Fruit fly (Drosophila melanogaster): ENCODE data around the gene CG15646.

The CG15646 gene

DNA sequence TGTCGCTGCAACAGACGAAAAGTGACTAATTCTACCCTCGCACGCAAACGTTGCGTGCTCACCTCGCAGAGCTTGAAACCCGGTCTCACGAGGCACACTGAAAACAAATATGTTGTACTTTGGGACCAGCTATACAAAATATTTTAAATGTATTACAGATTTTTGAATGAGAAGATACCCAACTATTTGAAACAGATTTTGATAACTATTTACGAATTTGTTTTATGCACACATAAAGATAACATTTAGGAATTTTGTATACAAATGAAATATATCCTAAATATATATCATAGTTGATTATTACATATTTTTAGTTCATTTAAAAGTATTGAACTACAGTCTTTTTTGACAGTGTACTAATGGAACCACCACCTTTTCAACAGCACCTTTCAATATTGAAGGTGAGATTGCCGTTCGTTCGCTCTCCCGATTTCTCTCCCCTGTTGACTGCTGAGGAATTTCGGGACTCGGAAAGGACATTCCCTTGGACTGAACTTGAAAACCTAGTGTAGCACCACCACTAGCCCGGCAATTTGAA is at the start of gene CG15646:
CG15646 (minus strand) TSS at position 4 of the 538 bp plus-strand sequence.
- TF ChIP-seq insv (optimal IDR thresholded peaks at IDR 0.05) = no peak
- no peak for TF ChIP-seq h (optimal IDR thresholded peaks at IDR 0.05)
- TF ChIP-seq ttk (optimal IDR thresholded peaks at IDR 0.05) = no peak
- no peak for TF ChIP-seq Myc (optimal IDR thresholded peaks at IDR 0.05)
- no peak for TF ChIP-seq Sin3A (optimal IDR thresholded peaks at IDR 0.05)
- no peak for TF ChIP-seq psq (optimal IDR thresholded peaks at IDR 0.05)

DNA sequence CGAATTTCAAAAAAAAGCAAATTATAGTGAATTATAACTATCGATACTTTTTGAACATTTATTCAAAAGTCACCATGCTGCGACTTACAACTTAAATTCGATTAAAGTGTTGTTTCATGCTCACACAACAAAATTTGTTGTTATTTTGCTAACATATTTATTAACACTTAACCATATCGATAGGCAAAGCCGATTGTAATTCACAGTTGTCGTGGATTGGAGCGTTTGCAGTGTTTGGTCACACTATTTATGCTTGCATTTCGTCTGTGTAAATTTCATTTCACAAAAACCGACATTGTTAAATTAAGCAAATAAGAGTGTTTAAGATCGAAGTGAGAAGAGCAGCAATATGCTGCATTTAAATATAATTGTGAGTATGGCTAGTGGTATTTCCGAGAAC is 41.6 kb upstream of the CG15646 start, which contains the start of gene HUWE1:
HUWE1 (plus strand) TSS at position 220 of the 400 bp plus-strand sequence.
- TF ChIP-seq ttk (optimal IDR thresholded peaks at IDR 0.05) = no peak
- no peak for TF ChIP-seq Sin3A (optimal IDR thresholded peaks at IDR 0.05)
- TF ChIP-seq h (optimal IDR thresholded peaks at IDR 0.05) = no peak
- TF ChIP-seq psq (optimal IDR thresholded peaks at IDR 0.05) = no peak
- no peak for TF ChIP-seq Myc (optimal IDR thresholded peaks at IDR 0.05)
- no peak for TF ChIP-seq insv (optimal IDR thresholded peaks at IDR 0.05)

DNA sequence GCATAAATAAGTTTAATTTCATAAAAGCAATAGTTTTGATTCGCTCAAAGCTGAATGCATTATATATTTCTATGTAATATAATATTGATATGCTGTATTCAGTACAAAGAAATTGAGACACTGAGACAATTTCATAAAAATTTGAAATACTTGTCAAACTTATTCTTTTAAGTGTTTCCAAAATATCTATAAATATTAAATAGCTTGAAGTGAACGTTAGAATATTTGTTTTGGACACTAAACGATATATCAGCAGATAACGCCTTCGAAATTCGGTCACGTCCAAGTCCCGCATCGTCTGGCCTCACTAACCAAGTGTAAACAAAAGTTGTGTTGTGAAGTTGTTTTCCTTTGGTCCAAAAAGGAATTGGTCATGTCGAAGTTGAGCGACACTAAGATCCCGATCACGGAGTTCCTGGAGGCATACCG is 39.9 kb upstream of the CG15646 start:
- no peak for TF ChIP-seq Sin3A (optimal IDR thresholded peaks at IDR 0.05)
- no peak for TF ChIP-seq ttk (optimal IDR thresholded peaks at IDR 0.05)
- TF ChIP-seq h (optimal IDR thresholded peaks at IDR 0.05) = no peak
- TF ChIP-seq Myc (optimal IDR thresholded peaks at IDR 0.05) = no peak
- TF ChIP-seq insv (optimal IDR thresholded peaks at IDR 0.05) = no peak
- TF ChIP-seq psq (optimal IDR thresholded peaks at IDR 0.05) = no peak

DNA sequence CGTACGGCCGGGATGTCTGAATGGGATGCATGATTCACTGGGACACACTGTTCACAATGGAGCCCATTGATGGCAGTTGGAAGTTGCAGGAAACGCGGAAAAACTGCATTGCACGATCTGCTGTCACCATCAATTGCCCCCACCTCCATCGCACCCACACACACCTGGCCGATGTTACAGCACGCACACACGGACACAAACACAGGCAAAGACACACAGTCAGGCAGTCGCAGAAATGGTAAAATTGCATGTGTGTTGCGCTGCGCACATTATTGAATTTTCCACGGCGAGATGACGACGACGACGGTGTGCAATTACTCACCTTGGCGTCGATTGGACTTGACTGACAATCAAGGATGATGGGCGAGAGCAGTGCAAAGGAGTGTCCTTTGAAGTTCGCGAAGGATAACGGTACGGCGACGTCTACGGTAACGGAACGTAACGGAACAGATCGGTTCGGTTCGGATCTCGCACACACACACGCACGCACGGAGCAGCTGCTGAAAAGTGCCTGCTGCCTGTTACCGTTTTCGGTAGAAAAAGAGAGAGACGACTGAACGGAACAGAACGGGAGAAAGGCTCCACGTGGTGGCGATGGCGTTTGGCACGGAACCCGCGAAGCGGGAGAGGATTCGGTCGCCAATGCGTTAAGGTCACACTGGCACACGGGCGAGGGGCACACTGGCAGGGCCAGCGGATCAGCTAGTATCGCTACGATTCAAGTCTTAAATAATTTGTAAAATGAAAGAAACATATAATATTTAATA is 39.3 kb upstream of the CG15646 start, which contains the start of the genes CG9281 and CG15601:
CG9281 (minus strand) TSS at position 556 of the 767 bp plus-strand sequence.
CG15601 (plus strand) TSS at position 664 of the 767 bp plus-strand sequence.
- TF ChIP-seq ttk (optimal IDR thresholded peaks at IDR 0.05) (no peak), h (optimal IDR thresholded peaks at IDR 0.05) (no peak), psq (optimal IDR thresholded peaks at IDR 0.05) (no peak), insv (optimal IDR thresholded peaks at IDR 0.05) (no peak), Myc (optimal IDR thresholded peaks at IDR 0.05) (no peak), Sin3A (optimal IDR thresholded peaks at IDR 0.05) (no peak)

DNA sequence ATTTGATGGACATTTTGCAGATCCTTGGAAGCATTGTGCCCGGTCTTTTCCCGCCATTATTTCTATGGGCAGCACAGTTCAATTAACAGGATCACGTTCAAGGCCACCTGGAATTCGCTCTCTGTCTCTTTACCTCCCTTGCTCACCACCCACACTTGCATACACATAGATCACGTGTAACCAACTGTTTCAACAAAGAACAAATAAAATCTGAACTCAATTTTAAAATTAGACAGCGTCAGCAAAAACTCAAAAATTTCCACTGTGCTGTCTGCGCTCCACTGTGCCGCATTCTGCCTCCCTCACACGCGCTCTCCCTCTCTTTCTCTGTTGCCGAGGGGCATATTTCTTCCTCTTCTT is 38.8 kb upstream of the CG15646 start:
- no peak for TF ChIP-seq h (optimal IDR thresholded peaks at IDR 0.05)
- TF ChIP-seq Sin3A (optimal IDR thresholded peaks at IDR 0.05) = no peak
- TF ChIP-seq ttk (optimal IDR thresholded peaks at IDR 0.05) = no peak
- TF ChIP-seq Myc (optimal IDR thresholded peaks at IDR 0.05) = no peak
- no peak for TF ChIP-seq insv (optimal IDR thresholded peaks at IDR 0.05)
- no peak for TF ChIP-seq psq (optimal IDR thresholded peaks at IDR 0.05)

DNA sequence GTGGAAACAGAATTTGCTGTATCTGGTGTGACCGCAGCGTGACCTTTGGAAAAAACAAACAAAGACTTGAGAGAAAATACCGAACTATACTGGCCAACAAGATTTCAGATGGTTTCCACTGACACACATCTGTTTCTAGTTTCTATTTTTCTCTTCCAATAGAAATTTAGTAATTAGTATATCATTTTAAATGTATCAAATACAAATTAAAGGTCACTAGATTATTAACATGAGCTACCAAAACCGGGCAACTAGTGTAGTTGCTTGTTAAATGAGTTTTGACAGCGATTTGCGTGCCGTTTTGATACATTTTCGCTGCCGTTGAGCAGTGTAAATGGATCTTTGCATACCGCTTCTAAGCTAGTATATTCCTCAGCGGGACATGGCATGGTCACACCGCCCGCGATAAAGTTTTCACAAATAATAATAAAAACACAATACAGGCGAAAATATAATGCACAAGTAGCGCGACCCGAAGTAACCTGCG is 32.9 kb upstream of the CG15646 start, which contains the start of the genes Pis and Hap40:
Pis (minus strand) TSS at position 51 of the 487 bp plus-strand sequence.
Hap40 (plus strand) TSS at position 406 of the 487 bp plus-strand sequence.
- TF ChIP-seq psq (optimal IDR thresholded peaks at IDR 0.05) (no peak), h (optimal IDR thresholded peaks at IDR 0.05) (no peak), insv (optimal IDR thresholded peaks at IDR 0.05) (no peak), Myc (optimal IDR thresholded peaks at IDR 0.05) (no peak), ttk (optimal IDR thresholded peaks at IDR 0.05) (no peak), Sin3A (optimal IDR thresholded peaks at IDR 0.05) (no peak)

DNA sequence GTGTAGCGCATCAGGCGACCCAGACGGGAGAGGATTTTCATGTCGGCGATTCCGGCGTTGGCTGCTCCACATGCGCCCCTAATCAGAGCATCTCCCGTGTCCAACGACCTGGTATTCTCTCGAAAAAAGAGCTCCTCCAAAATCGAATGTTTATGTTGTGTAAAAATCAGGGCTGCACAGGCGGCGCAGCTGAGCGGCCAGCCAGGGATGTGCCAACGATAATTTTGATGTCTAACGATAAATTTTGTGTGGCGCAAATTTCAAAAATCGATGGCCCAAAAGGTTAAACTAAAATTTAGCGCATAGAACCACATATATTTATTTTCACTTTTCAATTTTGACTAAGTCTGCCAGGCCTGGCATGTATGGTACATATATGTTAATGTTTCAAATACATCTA is 30.2 kb upstream of the CG15646 start, which contains the start of gene CG9240:
CG9240 (minus strand) TSS at position 213 of the 400 bp plus-strand sequence.
- TF ChIP-seq ttk (optimal IDR thresholded peaks at IDR 0.05) (no peak), psq (optimal IDR thresholded peaks at IDR 0.05) (no peak), Sin3A (optimal IDR thresholded peaks at IDR 0.05) (no peak), h (optimal IDR thresholded peaks at IDR 0.05) (no peak)

DNA sequence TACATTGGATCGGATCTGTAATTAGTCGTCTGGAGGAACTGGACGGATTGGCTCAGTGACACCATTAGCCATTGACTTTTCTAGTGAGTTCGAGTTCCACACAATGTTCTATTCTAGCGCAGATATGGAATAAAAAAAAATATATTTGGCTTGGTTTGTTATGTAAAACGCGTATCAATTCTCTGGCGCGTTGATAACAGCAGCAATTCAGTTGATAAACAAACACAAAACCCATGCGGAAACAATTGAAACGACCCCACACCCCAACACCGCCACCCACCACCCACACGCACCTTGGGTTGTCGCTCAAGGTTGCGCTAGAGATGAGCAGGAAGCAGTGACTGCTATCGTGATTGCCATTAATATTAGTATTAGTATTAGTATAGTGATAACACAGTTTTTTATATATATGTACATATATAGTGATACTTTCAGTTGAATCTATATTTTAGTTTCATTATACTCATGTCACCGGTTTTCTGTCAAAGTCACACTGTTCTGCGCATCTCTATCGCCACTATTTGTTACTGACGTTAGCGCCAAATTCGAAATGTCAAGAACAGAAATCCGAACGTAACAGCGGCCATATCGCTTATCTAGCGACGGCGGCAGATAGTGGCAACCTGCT is 26.9 kb upstream of the CG15646 start:
- TF ChIP-seq h (optimal IDR thresholded peaks at IDR 0.05) (no peak), ttk (optimal IDR thresholded peaks at IDR 0.05) (no peak)

DNA sequence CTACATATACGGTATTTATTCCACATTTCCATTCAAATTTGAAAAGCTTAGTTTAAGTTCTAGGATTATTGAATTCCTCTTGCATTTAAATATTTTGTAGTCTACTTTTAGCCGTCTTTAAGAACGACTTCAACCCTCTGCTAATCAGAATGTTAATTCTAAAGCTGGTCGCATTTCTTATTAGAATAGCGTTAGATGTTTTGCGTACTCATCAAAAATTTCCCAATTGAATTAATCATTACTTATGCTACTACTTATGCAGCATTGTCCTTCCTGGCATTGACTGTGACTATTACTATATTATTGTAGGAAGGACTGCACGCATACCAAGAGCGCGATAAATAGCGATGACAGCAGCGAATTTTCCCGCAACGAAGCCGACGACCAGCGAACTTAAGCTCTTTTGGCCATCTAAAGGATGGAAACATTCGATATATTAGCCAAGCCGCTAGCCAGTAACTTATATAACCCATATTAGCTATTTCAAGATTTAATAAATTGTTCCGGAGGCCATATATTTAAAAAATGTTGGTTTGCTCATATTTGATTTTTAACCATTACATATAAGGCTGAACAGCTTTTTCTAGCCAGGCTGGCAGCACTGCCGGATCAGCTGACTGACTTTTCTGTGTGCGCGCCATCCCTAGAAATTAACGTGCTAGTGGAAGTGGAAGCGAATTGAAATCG is 26.2 kb upstream of the CG15646 start, which contains the start of gene CG8128:
CG8128 (plus strand) TSS at position 641 of the 687 bp plus-strand sequence.
- TF ChIP-seq ttk (optimal IDR thresholded peaks at IDR 0.05) = no peak
- TF ChIP-seq psq (optimal IDR thresholded peaks at IDR 0.05) = no peak
- TF ChIP-seq Sin3A (optimal IDR thresholded peaks at IDR 0.05) = no peak
- TF ChIP-seq Myc (optimal IDR thresholded peaks at IDR 0.05) = no peak

DNA sequence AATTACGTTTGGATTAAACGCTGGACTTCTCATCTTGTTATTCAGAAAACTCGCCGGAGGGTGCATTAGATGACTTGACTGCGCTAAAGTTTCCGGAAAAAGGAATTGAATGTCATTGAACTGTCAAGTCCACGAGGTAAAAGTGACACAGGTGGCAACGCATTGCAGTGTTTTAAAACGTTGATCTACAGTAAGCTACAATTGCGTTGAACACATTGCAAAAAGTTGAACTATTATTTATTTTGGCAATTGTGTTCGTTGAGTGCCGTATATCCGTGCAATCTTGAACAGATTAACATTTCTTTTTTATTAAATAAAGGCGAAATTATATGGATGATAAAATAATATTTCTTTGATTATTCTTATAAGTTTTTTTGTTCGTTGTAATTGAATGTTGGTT is 17.9 kb upstream of the CG15646 start, which contains the start of gene CG15599:
CG15599 (minus strand) TSS at position 101 of the 400 bp plus-strand sequence.
- TF ChIP-seq h (optimal IDR thresholded peaks at IDR 0.05) (no peak), ttk (optimal IDR thresholded peaks at IDR 0.05) (no peak), insv (optimal IDR thresholded peaks at IDR 0.05) (no peak), Myc (optimal IDR thresholded peaks at IDR 0.05) (no peak), Sin3A (optimal IDR thresholded peaks at IDR 0.05) (no peak), psq (optimal IDR thresholded peaks at IDR 0.05) (no peak)

DNA sequence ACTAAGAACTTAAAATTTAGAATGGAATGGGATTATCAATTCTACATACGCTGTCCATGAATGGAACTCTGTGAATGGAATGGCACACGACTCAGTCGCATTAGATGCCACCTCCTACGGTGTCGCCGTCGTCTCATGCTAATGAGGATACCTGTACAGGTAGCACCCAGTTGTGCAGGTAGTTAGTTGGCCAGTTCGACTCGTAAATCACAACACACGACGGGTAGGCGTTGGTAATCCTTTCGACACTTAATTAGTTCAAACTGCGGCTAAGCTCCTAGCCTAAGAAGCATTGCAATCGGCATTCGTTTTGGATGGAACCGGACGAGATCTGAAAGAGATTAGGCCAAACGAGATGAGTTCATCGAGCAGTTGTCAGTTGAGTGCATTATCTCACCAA is 13.6 kb upstream of the CG15646 start:
- TF ChIP-seq h (optimal IDR thresholded peaks at IDR 0.05) (no peak), ttk (optimal IDR thresholded peaks at IDR 0.05) (no peak), Sin3A (optimal IDR thresholded peaks at IDR 0.05) (no peak), Myc (optimal IDR thresholded peaks at IDR 0.05) (no peak), psq (optimal IDR thresholded peaks at IDR 0.05) (no peak), insv (optimal IDR thresholded peaks at IDR 0.05) (no peak)
